Fruit fly (Drosophila melanogaster) whole organism, embryonic: Measurements from ENCODE around the gene temp.
A peak's percentile ranks its signal among the peaks of the same experiment; 100 is the strongest.

ENCODE experiments used
- Abd-B ChIP-seq: fragments of 200-800 bp; sonication (Bioruptor generic); optimal IDR thresholded peaks from 2 replicates; lab custom pipeline; 2018; ENCODE audit warnings: missing biosample characterization, mild to moderate bottlenecking, missing genetic modification characterization, moderate library complexity
- Adf1 ChIP-seq: fragments of 200-800 bp; sonication (Bioruptor generic); IDR thresholded peaks from 2 replicates; pipeline ENCODE4 v1.3.6; 2022; ENCODE audit warnings: missing biosample characterization, missing genetic modification characterization
- CG10321 ChIP-seq: fragments of 200-800 bp; sonication (Bioruptor generic); IDR thresholded peaks from 2 replicates; pipeline ENCODE4 v1.3.6; 2022; ENCODE audit warnings: missing biosample characterization, missing genetic modification characterization
- CG10366 ChIP-seq: fragments of 200-800 bp; sonication (Bioruptor generic); IDR thresholded peaks from 2 replicates; pipeline ENCODE4 v1.3.6; 2022; ENCODE audit warnings: missing biosample characterization, missing genetic modification characterization
- CG11560 ChIP-seq: fragments of 200-800 bp; sonication (Bioruptor generic); IDR thresholded peaks from 3 replicates; pipeline ENCODE4 v1.3.6; 2022; ENCODE audit warnings: missing biosample characterization, missing genetic modification characterization
- CG11696 ChIP-seq: fragments of 200-800 bp; sonication (Bioruptor generic); IDR thresholded peaks from 2 replicates; pipeline ENCODE4 v1.3.6; 2022; ENCODE audit warnings: missing biosample characterization, missing genetic modification characterization
- CG15479 ChIP-seq: fragments of 200-800 bp; sonication (Bioruptor generic); optimal IDR thresholded peaks from 3 replicates; lab custom pipeline; 2019; ENCODE audit warnings: missing biosample characterization, mild to moderate bottlenecking, missing genetic modification characterization, moderate library complexity
- CG15514 ChIP-seq: fragments of 200-800 bp; sonication (Bioruptor generic); optimal IDR thresholded peaks from 3 replicates; lab custom pipeline; 2017; ENCODE audit warnings: missing biosample characterization, missing genetic modification characterization, mild to moderate bottlenecking, moderate library complexity, missing genetic modification reagents
- CG16863 ChIP-seq: fragments of 200-800 bp; sonication (Bioruptor generic); optimal IDR thresholded peaks from 3 replicates; lab custom pipeline; 2016; ENCODE audit warnings: missing biosample characterization, missing genetic modification characterization
- CG1832 ChIP-seq: fragments of 200-800 bp; sonication (Bioruptor generic); optimal IDR thresholded peaks from 2 replicates; lab custom pipeline; 2017; ENCODE audit warnings: missing biosample characterization, mild to moderate bottlenecking, missing genetic modification characterization, inconsistent platforms
- CG18599 ChIP-seq: fragments of 200-800 bp; sonication (Bioruptor generic); optimal IDR thresholded peaks from 3 replicates; lab custom pipeline; 2017; ENCODE audit warnings: missing biosample characterization, missing genetic modification characterization, mild to moderate bottlenecking, moderate library complexity, missing genetic modification reagents
- CG2199 ChIP-seq: fragments of 200-800 bp; sonication (Bioruptor generic); IDR thresholded peaks from 3 replicates; pipeline ENCODE4 v1.3.6; 2022; ENCODE audit warnings: missing biosample characterization, missing genetic modification characterization
- CG3163 ChIP-seq: fragments of 200-800 bp; sonication (Bioruptor generic); optimal IDR thresholded peaks from 3 replicates; lab custom pipeline; 2016; ENCODE audit warnings: missing biosample characterization, missing genetic modification characterization
- CG32767 ChIP-seq: fragments of 200-800 bp; sonication (Bioruptor generic); IDR thresholded peaks from 2 replicates; pipeline ENCODE4 v1.3.6; 2022; ENCODE audit warnings: missing biosample characterization, missing genetic modification characterization
- CG8290 ChIP-seq, 3 experiments: fragments of 200-800 bp; sonication (Bioruptor generic); optimal IDR thresholded peaks; 2 replicates each; lab custom pipeline; 2016 to 2019; ENCODE audit warnings: missing biosample characterization in 3 of 3, missing genetic modification characterization in 3 of 3, mild to moderate bottlenecking in 2 of 3, moderate library complexity in 1 of 3
- D19A ChIP-seq: fragments of 200-800 bp; optimal IDR thresholded peaks from 3 replicates; lab custom pipeline; 2019; ENCODE audit warnings: missing biosample characterization, mild to moderate bottlenecking, missing genetic modification characterization, moderate library complexity
- Drgx ChIP-seq: fragments of 200-800 bp; sonication (Bioruptor generic); IDR thresholded peaks from 2 replicates; pipeline ENCODE4 v1.3.6; 2022; ENCODE audit warnings: missing biosample characterization, missing genetic modification characterization
- Hmr ChIP-seq: fragments of 200-800 bp; sonication (Bioruptor generic); optimal IDR thresholded peaks from 3 replicates; lab custom pipeline; 2017; ENCODE audit warnings: mild to moderate bottlenecking, missing biosample characterization, missing genetic modification reagents, missing genetic modification characterization
- Lpt ChIP-seq: fragments of >200 bp; optimal IDR thresholded peaks from 2 replicates; lab custom pipeline; 2018; ENCODE audit warnings: missing biosample characterization, missing genetic modification characterization
- Med ChIP-seq: fragments of 200-800 bp; sonication (Bioruptor generic); peaks from one replicate; lab custom pipeline; 2016; ENCODE audit warnings: missing biosample characterization, missing genetic modification characterization, mild to moderate bottlenecking, inconsistent platforms, moderate library complexity
- abd-A ChIP-seq: fragments of 200-800 bp; sonication (Bioruptor generic); optimal IDR thresholded peaks from 3 replicates; lab custom pipeline; 2019; ENCODE audit warnings: missing biosample characterization, mild to moderate bottlenecking, missing genetic modification characterization, moderate library complexity
- ac ChIP-seq: fragments of 200-800 bp; sonication (Bioruptor generic); optimal IDR thresholded peaks from 3 replicates; lab custom pipeline; 2017; ENCODE audit warnings: missing biosample characterization, mild to moderate bottlenecking, missing genetic modification characterization
- cad ChIP-seq: fragments of >200 bp; optimal IDR thresholded peaks from 2 replicates; lab custom pipeline; 2017; ENCODE audit warnings: missing biosample characterization, missing genetic modification characterization
- cg ChIP-seq: fragments of 200-800 bp; sonication (Bioruptor generic); optimal IDR thresholded peaks from 3 replicates; lab custom pipeline; 2019; ENCODE audit warnings: missing biosample characterization, mild to moderate bottlenecking, missing genetic modification characterization, moderate library complexity
- chinmo ChIP-seq: fragments of 200-800 bp; sonication (Bioruptor generic); IDR thresholded peaks from 4 replicates; pipeline ENCODE4 v1.3.6; 2022; ENCODE audit warnings: missing biosample characterization, missing genetic modification characterization; ENCODE audit not compliant: partially characterized antibody
- ci ChIP-seq: fragments of 200-800 bp; sonication (Bioruptor generic); IDR thresholded peaks from 3 replicates; pipeline ENCODE4 v1.3.6; 2022; ENCODE audit warnings: missing biosample characterization, missing genetic modification characterization
- crol ChIP-seq: fragments of 200-800 bp; sonication (Bioruptor generic); IDR thresholded peaks from 2 replicates; pipeline ENCODE4 v1.3.6; 2022; ENCODE audit warnings: missing biosample characterization, missing genetic modification characterization
- fd102C ChIP-seq: fragments of 200-800 bp; sonication (Bioruptor generic); optimal IDR thresholded peaks from 2 replicates; lab custom pipeline; 2018; ENCODE audit warnings: missing biosample characterization, mild to moderate bottlenecking, missing genetic modification characterization, moderate library complexity
- kni ChIP-seq: fragments of 200-800 bp; sonication (Bioruptor generic); optimal IDR thresholded peaks from 3 replicates; lab custom pipeline; 2017; ENCODE audit warnings: mild to moderate bottlenecking, missing biosample characterization, missing genetic modification reagents, missing genetic modification characterization
- lola ChIP-seq, 3 experiments: fragments of >200 bp in 2 of 3; fragments of 200-800 bp in 1 of 3; sonication (Bioruptor generic) in 1 of 3; optimal IDR thresholded peaks; 2 replicates each; lab custom pipeline; 2017 to 2019; ENCODE audit warnings: missing biosample characterization in 3 of 3, missing genetic modification characterization in 3 of 3, mild to moderate bottlenecking in 1 of 3, moderate library complexity in 1 of 3
- nom ChIP-seq: fragments of 200-800 bp; sonication (Bioruptor generic); optimal IDR thresholded peaks from 2 replicates; lab custom pipeline; 2017; ENCODE audit warnings: missing biosample characterization, missing genetic modification characterization, mild to moderate bottlenecking, moderate library complexity, missing genetic modification reagents
- onecut ChIP-seq: fragments of 200-800 bp; sonication (Bioruptor generic); IDR thresholded peaks from 2 replicates; pipeline ENCODE4 v1.3.6; 2022; ENCODE audit warnings: missing biosample characterization, missing genetic modification characterization
- otp ChIP-seq: fragments of 200-800 bp; sonication (Bioruptor generic); IDR thresholded peaks from 3 replicates; pipeline ENCODE4, ENCODE4 v1.3.6; 2022; ENCODE audit warnings: missing biosample characterization, missing genetic modification characterization
- pros ChIP-seq: fragments of 200-800 bp; sonication (Bioruptor generic); optimal IDR thresholded peaks from 3 replicates; lab custom pipeline; 2019; ENCODE audit warnings: missing biosample characterization, mild to moderate bottlenecking, missing genetic modification characterization, moderate library complexity
- row ChIP-seq: fragments of 200-800 bp; sonication (Bioruptor generic); IDR thresholded peaks from 3 replicates; pipeline ENCODE4 v1.3.6; 2022; ENCODE audit warnings: missing biosample characterization, missing genetic modification characterization
- z ChIP-seq: fragments of 200-800 bp; sonication (Bioruptor generic); IDR thresholded peaks from 3 replicates; pipeline ENCODE4 v1.3.6; 2022; ENCODE audit warnings: missing biosample characterization, missing genetic modification characterization
- zf30C ChIP-seq: fragments of 200-800 bp; sonication (Bioruptor generic); optimal IDR thresholded peaks from 3 replicates; lab custom pipeline; 2018; ENCODE audit warnings: missing biosample characterization, mild to moderate bottlenecking, missing genetic modification characterization

Gene temp

dm6 chrX:2262511-2262910 lies at the start of gene temp, which contains the start of gene CG3071 (continued):
- peak; percentile 63 for TF ChIP-seq Hmr (GFP tag; lab: Kevin White, UChicago)

- TF ChIP-seq CG8290 (GFP tag; optimal IDR thresholded peaks at IDR 0.05; lab: Kevin White, UChicago) = no peak
- peak in 1 of 2 experiments; percentile 22 for TF ChIP-seq CG8290 (tag; optimal IDR thresholded peaks at IDR 0.05; lab: Kevin White, UChicago)
- TF ChIP-seq ac (GFP tag; lab: Kevin White, UChicago) = peak; percentile 61
- no peak for TF ChIP-seq Drgx (GFP tag; lab: Robert Waterston, UW)
- TF ChIP-seq CG3163 = no peak
- TF ChIP-seq ci (GFP tag; lab: Robert Waterston, UW) = peak; percentile 15; the same call in 1 of the 3 replicates
- peak; percentile 72; the same call in 1 of the 2 replicates for TF ChIP-seq CG11696 (GFP tag; lab: Robert Waterston, UW)
- peak; percentile 32 for TF ChIP-seq cg (GFP tag; lab: Kevin White, UChicago)
- peak; percentile 18 for TF ChIP-seq Med
- TF ChIP-seq crol = peak; percentile 77
Measured at dm6 chrX:2308403-2308965, 46.2 kb upstream of the temp start.

- TF ChIP-seq abd-A (tag; lab: Kevin White, UChicago) (peak; percentile 61), otp (GFP tag; lab: Robert Waterston, UW) (0 out of 3 replicates have a peak, but pooled peaks have one; percentile 16), lola (GFP tag; optimal IDR thresholded peaks at IDR 0.05; lab: Kevin White, UChicago) (no peak), row (GFP tag; lab: Robert Waterston, UW) (peak; percentile 43; the same call in 1 of the 3 replicates), onecut (GFP tag; lab: Robert Waterston, UW) (0 out of 2 replicates have a peak, but pooled peaks have one; percentile 9), CG32767 (GFP tag; lab: Robert Waterston, UW) (peak; percentile 69), CG11560 (tag; lab: Robert Waterston, UW) (no peak), CG10321 (GFP tag; lab: Robert Waterston, UW) (peak; percentile 80), CG16863 (GFP tag; lab: Kevin White, UChicago) (no peak), CG1832 (peak; percentile 85), CG18599 (GFP tag; lab: Kevin White, UChicago) (peak; percentile 17), CG2199 (0 out of 3 replicates have a peak, but pooled peaks have one; percentile 51), ci (GFP tag; lab: Robert Waterston, UW) (0 out of 3 replicates have a peak, but pooled peaks have one; percentile 26), D19A (tag; lab: Kevin White, UChicago) (peak; percentile 6), zf30C (GFP tag; lab: Kevin White, UChicago) (peak; percentile 96), CG15479 (GFP tag; lab: Kevin White, UChicago) (peak; percentile 21), Lpt (peak; percentile 13), chinmo (GFP tag; lab: Robert Waterston, UW) (0 out of 4 replicates have a peak, but pooled peaks have one; percentile 22), fd102C (no peak), pros (peak; percentile 98), z (GFP tag; lab: Robert Waterston, UW) (0 out of 3 replicates have a peak, but pooled peaks have one; percentile 16), nom (GFP tag; lab: Kevin White, UChicago) (peak; percentile 3), CG15514 (GFP tag; lab: Kevin White, UChicago) (no peak), cad (GFP tag; lab: Kevin White, UChicago) (peak; percentile 67), kni (peak; percentile 39), crol (peak; percentile 95), Adf1 (GFP tag; lab: Robert Waterston, UW) (peak; percentile 28; the same call in 1 of the 2 replicates), CG10366 (no peak), Abd-B (GFP tag; lab: Kevin White, UChicago) (no peak)
Measured at dm6 chrX:2307564-2307963, 45.2 kb upstream of the temp start.
